Fruit fly (Drosophila melanogaster) whole organism, embryonic: ENCODE data around the gene CG10365.

Experiments used
- ATbp ChIP-seq: fragments of 200-800 bp; sonication (Bioruptor generic); optimal IDR thresholded peaks from 2 replicates; lab custom pipeline; 2017; ENCODE audit warnings: missing biosample characterization, mild to moderate bottlenecking, missing genetic modification characterization, missing genetic modification reagents
- Awh ChIP-seq: fragments of 200-800 bp; sonication (Bioruptor generic); IDR thresholded peaks from 2 replicates; pipeline ENCODE4, ENCODE4 v1.3.6; 2022; ENCODE audit warnings: missing biosample characterization, missing genetic modification characterization
- CG10431 ChIP-seq: fragments of 200-800 bp; sonication (Bioruptor generic); optimal IDR thresholded peaks from 3 replicates; lab custom pipeline; 2018; ENCODE audit warnings: missing biosample characterization, mild to moderate bottlenecking, missing genetic modification characterization
- CG10543 ChIP-seq: fragments of 200-800 bp; sonication (Bioruptor generic); optimal IDR thresholded peaks from 3 replicates; lab custom pipeline; 2017; ENCODE audit warnings: missing biosample characterization, mild to moderate bottlenecking, missing genetic modification characterization, moderate library complexity
- CG11695 ChIP-seq: fragments of 200-800 bp; sonication (Bioruptor generic); IDR thresholded peaks from 3 replicates; pipeline ENCODE4 v1.3.6; 2022; ENCODE audit warnings: missing biosample characterization, missing genetic modification characterization
- CG12104 ChIP-seq: fragments of 200-800 bp; sonication (Bioruptor generic); optimal IDR thresholded peaks from 3 replicates; lab custom pipeline; 2016; ENCODE audit warnings: missing biosample characterization, missing genetic modification characterization
- CG13624 ChIP-seq: fragments of 200-800 bp; sonication (Bioruptor generic); optimal IDR thresholded peaks from 2 replicates; lab custom pipeline; 2016; ENCODE audit warnings: missing biosample characterization, missing genetic modification characterization
- CG14014 ChIP-seq: fragments of 200-800 bp; sonication (Bioruptor generic); IDR thresholded peaks from 2 replicates; pipeline ENCODE4 v1.3.6; 2022; ENCODE audit warnings: missing biosample characterization, missing genetic modification characterization
- CG14860 ChIP-seq: fragments of 200-800 bp; sonication (Bioruptor generic); IDR thresholded peaks from 3 replicates; pipeline ENCODE4 v1.3.6; 2022; ENCODE audit warnings: missing biosample characterization, missing genetic modification characterization; ENCODE audit not compliant: partially characterized antibody
- CG17912 ChIP-seq: fragments of 200-800 bp; sonication (Bioruptor generic); optimal IDR thresholded peaks from 2 replicates; lab custom pipeline; 2018; ENCODE audit warnings: missing biosample characterization, mild to moderate bottlenecking, missing genetic modification characterization
- CG2678 ChIP-seq: fragments of 200-800 bp; sonication (Bioruptor generic); optimal IDR thresholded peaks from 3 replicates; lab custom pipeline; 2019; ENCODE audit warnings: missing biosample characterization, mild to moderate bottlenecking, missing genetic modification characterization, moderate library complexity
- CG31388 ChIP-seq: fragments of 200-800 bp; sonication (Bioruptor generic); optimal IDR thresholded peaks from 2 replicates; lab custom pipeline; 2016; ENCODE audit warnings: missing biosample characterization, missing genetic modification characterization
- CG34422 ChIP-seq: fragments of 200-800 bp; sonication (Bioruptor generic); IDR thresholded peaks from 3 replicates; pipeline ENCODE4 v1.3.6; 2022; ENCODE audit warnings: missing biosample characterization, missing genetic modification characterization
- CG3847 ChIP-seq: fragments of 200-800 bp; sonication (Bioruptor generic); IDR thresholded peaks from 2 replicates; pipeline ENCODE4 v1.3.6; 2022; ENCODE audit warnings: missing biosample characterization, missing genetic modification characterization
- CG7372 ChIP-seq: fragments of 200-800 bp; sonication (Bioruptor generic); IDR thresholded peaks from 2 replicates; pipeline ENCODE4 v1.3.6; 2022; ENCODE audit warnings: missing biosample characterization, missing genetic modification characterization
- CG8924 ChIP-seq: fragments of 200-800 bp; optimal IDR thresholded peaks from 3 replicates; lab custom pipeline; 2019; ENCODE audit warnings: missing biosample characterization, mild to moderate bottlenecking, missing genetic modification characterization, moderate library complexity
- CG9727 ChIP-seq: fragments of 200-800 bp; sonication (Bioruptor generic); optimal IDR thresholded peaks from 3 replicates; lab custom pipeline; 2017; ENCODE audit warnings: missing biosample characterization, mild to moderate bottlenecking, missing genetic modification characterization
- Dek ChIP-seq: fragments of 200-800 bp; sonication (Bioruptor generic); optimal IDR thresholded peaks from 3 replicates; lab custom pipeline; 2019; ENCODE audit warnings: missing biosample characterization, mild to moderate bottlenecking, missing genetic modification characterization, moderate library complexity
- Dref ChIP-seq: fragments of 200-800 bp; sonication (Bioruptor generic); IDR thresholded peaks from 2 replicates; pipeline ENCODE4 v1.3.6; 2022; ENCODE audit warnings: missing biosample characterization, missing genetic modification characterization
- Fer3 ChIP-seq: fragments of 200-800 bp; sonication (Bioruptor generic); optimal IDR thresholded peaks from 2 replicates; lab custom pipeline; 2018; ENCODE audit warnings: missing biosample characterization, mild to moderate bottlenecking, missing genetic modification characterization, moderate library complexity
- H15 ChIP-seq: fragments of 200-800 bp; sonication (Bioruptor generic); IDR thresholded peaks from 3 replicates; pipeline ENCODE4 v1.3.6; 2022; ENCODE audit warnings: missing biosample characterization, missing genetic modification characterization
- HLHmδ ChIP-seq: fragments of 200-800 bp; sonication (Bioruptor generic); optimal IDR thresholded peaks from 2 replicates; lab custom pipeline; 2018; ENCODE audit warnings: missing biosample characterization, mild to moderate bottlenecking, missing genetic modification characterization, moderate library complexity
- MTF-1 ChIP-seq: fragments of 200-800 bp; sonication (Bioruptor generic); optimal IDR thresholded peaks from 2 replicates; lab custom pipeline; 2018; ENCODE audit warnings: missing biosample characterization, mild to moderate bottlenecking, missing genetic modification characterization, borderline replicate concordance
- Nf-YB ChIP-seq: fragments of 200-800 bp; sonication (Bioruptor generic); optimal IDR thresholded peaks from 3 replicates; lab custom pipeline; 2019; ENCODE audit warnings: missing biosample characterization, mild to moderate bottlenecking, missing genetic modification characterization, moderate library complexity
- Opbp ChIP-seq: fragments of 200-800 bp; sonication (Bioruptor generic); IDR thresholded peaks from 3 replicates; pipeline ENCODE4 v1.3.6; 2022; ENCODE audit warnings: missing biosample characterization, missing genetic modification characterization; ENCODE audit not compliant: partially characterized antibody
- Sin3A ChIP-seq: fragments of >200 bp; optimal IDR thresholded peaks from 2 replicates; lab custom pipeline; 2018
- bigmax ChIP-seq: fragments of 200-800 bp; sonication (Bioruptor generic); optimal IDR thresholded peaks from 2 replicates; lab custom pipeline; 2018; ENCODE audit warnings: missing biosample characterization, mild to moderate bottlenecking, missing genetic modification characterization
- chm ChIP-seq: fragments of 200-800 bp; sonication (Bioruptor generic); IDR thresholded peaks from 2 replicates; pipeline ENCODE4 v1.3.6; 2022; ENCODE audit warnings: missing biosample characterization, missing genetic modification characterization
- crol ChIP-seq: fragments of 200-800 bp; sonication (Bioruptor generic); IDR thresholded peaks from 2 replicates; pipeline ENCODE4 v1.3.6; 2022; ENCODE audit warnings: missing biosample characterization, missing genetic modification characterization
- dan ChIP-seq: fragments of 200-800 bp; sonication (Bioruptor generic); IDR thresholded peaks from 2 replicates; pipeline ENCODE4 v1.3.6; 2022; ENCODE audit warnings: missing biosample characterization, missing genetic modification characterization
- dpn ChIP-seq, 2 experiments: fragments of 200-800 bp; sonication (Bioruptor generic); optimal IDR thresholded peaks; 3 replicates each; lab custom pipeline; 2016; ENCODE audit warnings: missing biosample characterization in 2 of 2, missing genetic modification characterization in 2 of 2
- hkb ChIP-seq, 2 experiments: fragments of 200-800 bp in 1 of 2; fragments of >200 bp in 1 of 2; sonication (Bioruptor generic) in 1 of 2; IDR thresholded peaks in 1 of 2; optimal IDR thresholded peaks in 1 of 2; 2 replicates each; pipeline versions ENCODE4 v1.3.6 to Lab custom; 2017 to 2022; ENCODE audit warnings: missing biosample characterization in 1 of 2, missing genetic modification characterization in 1 of 2
- jigr1 ChIP-seq: fragments of 200-800 bp; sonication (Bioruptor generic); IDR thresholded peaks from 3 replicates; pipeline ENCODE4 v1.3.6; 2022; ENCODE audit warnings: missing biosample characterization, missing genetic modification characterization
- jumu ChIP-seq: fragments of 200-800 bp; sonication (Bioruptor generic); optimal IDR thresholded peaks from 3 replicates; lab custom pipeline; 2016; ENCODE audit warnings: missing biosample characterization, missing genetic modification characterization
- lola ChIP-seq, 3 experiments: fragments of >200 bp in 2 of 3; fragments of 200-800 bp in 1 of 3; sonication (Bioruptor generic) in 1 of 3; optimal IDR thresholded peaks; 2 replicates each; lab custom pipeline; 2017 to 2019; ENCODE audit warnings: missing biosample characterization in 3 of 3, missing genetic modification characterization in 3 of 3, mild to moderate bottlenecking in 1 of 3, moderate library complexity in 1 of 3
- luna ChIP-seq: fragments of 200-800 bp; sonication (Bioruptor generic); optimal IDR thresholded peaks from 2 replicates; lab custom pipeline; 2016; ENCODE audit warnings: missing biosample characterization, missing genetic modification characterization
- mirr ChIP-seq: fragments of 200-800 bp; sonication (Bioruptor generic); optimal IDR thresholded peaks from 3 replicates; lab custom pipeline; 2018; ENCODE audit warnings: missing biosample characterization, mild to moderate bottlenecking, missing genetic modification characterization
- nau ChIP-seq: fragments of 200-800 bp; sonication (Bioruptor generic); optimal IDR thresholded peaks from 3 replicates; lab custom pipeline; 2017; ENCODE audit warnings: missing biosample characterization, mild to moderate bottlenecking, missing genetic modification characterization, missing genetic modification reagents
- nmo ChIP-seq: fragments of 200-800 bp; sonication (Bioruptor generic); optimal IDR thresholded peaks from 2 replicates; lab custom pipeline; 2018; ENCODE audit warnings: missing biosample characterization, mild to moderate bottlenecking, missing genetic modification characterization, moderate library complexity
- nom ChIP-seq: fragments of 200-800 bp; sonication (Bioruptor generic); optimal IDR thresholded peaks from 2 replicates; lab custom pipeline; 2017; ENCODE audit warnings: missing biosample characterization, missing genetic modification characterization, mild to moderate bottlenecking, moderate library complexity, missing genetic modification reagents
- pita ChIP-seq: fragments of 200-800 bp; sonication (Bioruptor generic); optimal IDR thresholded peaks from 2 replicates; lab custom pipeline; 2017; ENCODE audit warnings: missing biosample characterization, mild to moderate bottlenecking, missing genetic modification characterization
- pros ChIP-seq: fragments of 200-800 bp; sonication (Bioruptor generic); optimal IDR thresholded peaks from 3 replicates; lab custom pipeline; 2019; ENCODE audit warnings: missing biosample characterization, mild to moderate bottlenecking, missing genetic modification characterization, moderate library complexity
- repo ChIP-seq: fragments of 200-800 bp; sonication (Bioruptor generic); optimal IDR thresholded peaks from 2 replicates; lab custom pipeline; 2016; ENCODE audit warnings: missing biosample characterization, missing genetic modification characterization
- slp2 ChIP-seq: fragments of 200-800 bp; sonication (Bioruptor generic); optimal IDR thresholded peaks from 2 replicates; lab custom pipeline; 2016; ENCODE audit warnings: missing biosample characterization, missing genetic modification characterization
- so ChIP-seq: fragments of 200-800 bp; sonication (Bioruptor generic); IDR thresholded peaks from 3 replicates; pipeline ENCODE4 v1.3.6; 2022; ENCODE audit warnings: missing biosample characterization, missing genetic modification characterization
- tna ChIP-seq: fragments of 200-800 bp; sonication (Bioruptor generic); IDR thresholded peaks from 2 replicates; pipeline ENCODE4 v1.3.6; 2022; ENCODE audit warnings: missing biosample characterization, missing genetic modification characterization; ENCODE audit not compliant: partially characterized antibody
- tx ChIP-seq: fragments of 200-800 bp; sonication (Bioruptor generic); optimal IDR thresholded peaks from 2 replicates; lab custom pipeline; 2016; ENCODE audit warnings: missing biosample characterization, missing genetic modification characterization
- vfl ChIP-seq: fragments of 200-800 bp; sonication (Bioruptor generic); optimal IDR thresholded peaks from 2 replicates; lab custom pipeline; 2016; ENCODE audit warnings: missing biosample characterization, missing genetic modification characterization

The CG10365 gene

DNA sequence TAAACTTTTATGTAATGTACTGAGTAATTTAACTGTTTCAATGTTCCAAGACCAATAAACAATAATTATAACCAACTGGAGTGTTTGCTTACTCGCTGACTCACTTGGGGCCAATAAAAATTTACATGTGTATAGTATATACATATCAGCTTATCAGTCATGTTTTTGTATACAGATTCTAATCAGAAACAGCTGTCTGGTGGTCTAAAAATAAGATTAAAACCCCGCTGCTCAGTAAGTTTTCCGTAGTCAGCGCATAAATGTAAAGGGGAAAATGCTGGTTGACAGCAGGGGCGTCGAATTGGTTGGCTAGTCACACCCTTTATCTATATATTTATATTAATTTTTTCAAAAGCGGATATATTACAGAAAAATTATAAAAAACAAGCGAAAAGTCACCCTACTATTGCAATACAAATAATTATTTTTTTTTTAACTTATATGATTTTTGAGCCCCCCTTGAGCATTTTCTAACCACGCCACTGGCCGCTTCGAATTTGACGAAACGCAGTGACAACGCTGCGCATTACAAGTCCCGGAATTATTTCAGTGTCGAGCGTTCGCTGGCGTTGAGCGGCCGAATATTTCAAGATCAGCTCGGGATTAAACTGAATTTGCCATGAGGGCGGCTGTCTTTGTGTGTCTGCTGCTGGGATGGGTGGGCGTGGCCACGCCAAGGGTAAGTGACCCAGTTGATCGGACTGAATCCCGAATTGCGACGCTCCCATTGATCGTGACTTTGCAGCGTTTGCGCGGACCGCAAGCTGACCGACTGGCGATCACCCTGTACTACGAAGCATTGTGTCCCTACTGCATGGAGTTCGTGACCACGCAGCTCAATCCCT lies 44.6 kb upstream of the CG10365 start, which contains the start of gene GILT2 (continued):
- TF ChIP-seq nom (peak; percentile 39), ATbp (GFP tag; lab: Kevin White, UChicago) (peak; percentile 88), CG10543 (GFP tag; lab: Kevin White, UChicago) (peak; percentile 89), Awh (GFP tag; lab: Robert Waterston, UW) (peak; percentile 91), CG11695 (GFP tag; lab: Robert Waterston, UW) (peak; percentile 90), CG10431 (peak; percentile 84), so (GFP tag; lab: Robert Waterston, UW) (peak; percentile 92), tna (GFP tag; lab: Robert Waterston, UW) (no peak), bigmax (GFP tag; lab: Kevin White, UChicago) (no peak), CG3847 (GFP tag; lab: Robert Waterston, UW) (peak; percentile 92), nau (GFP tag; lab: Kevin White, UChicago) (no peak), Dek (tag; lab: Kevin White, UChicago) (peak; percentile 88), Nf-YB (GFP tag; lab: Kevin White, UChicago) (peak; percentile 77), repo (GFP tag; lab: Kevin White, UChicago) (no peak), mirr (peak; percentile 3), Fer3 (peak; percentile 93), MTF-1 (peak; percentile 76), CG9727 (GFP tag; lab: Kevin White, UChicago) (peak; percentile 94), CG12104 (GFP tag; lab: Kevin White, UChicago) (peak; percentile 93), lola (GFP tag; optimal IDR thresholded peaks at IDR 0.05; lab: Kevin White, UChicago) (peak in 1 of 3 experiments; percentile 88), dpn (GFP tag; optimal IDR thresholded peaks at IDR 0.05; lab: Kevin White, UChicago) (peak; percentile 64 to 88), luna (GFP tag; lab: Kevin White, UChicago) (no peak), jumu (GFP tag; lab: Kevin White, UChicago) (no peak), CG13624 (GFP tag; lab: Kevin White, UChicago) (peak; percentile 64), CG2678 (peak; percentile 96), CG17912 (GFP tag; lab: Kevin White, UChicago) (peak; percentile 53), Sin3A (lab: Kevin White, UChicago) (no peak), CG14014 (GFP tag; lab: Robert Waterston, UW) (peak; percentile 94), CG31388 (GFP tag; lab: Kevin White, UChicago) (peak; percentile 76), crol (GFP tag; lab: Robert Waterston, UW) (peak; percentile 42), CG14860 (GFP tag; lab: Robert Waterston, UW) (no peak), hkb (optimal IDR thresholded peaks at IDR 0.05; lab: Kevin White, UChicago) (no peak), hkb (GFP tag; IDR thresholded peaks at IDR 0.05; lab: Robert Waterston, UW) (peak; percentile 95), pita (no peak), nmo (peak; percentile 95), CG7372 (GFP tag; lab: Robert Waterston, UW) (peak; percentile 80), tx (GFP tag; lab: Kevin White, UChicago) (no peak), HLHmδ (GFP tag; lab: Kevin White, UChicago) (no peak), CG34422 (peak; percentile 91), slp2 (no peak), pros (GFP tag; lab: Kevin White, UChicago) (peak; percentile 21), Opbp (GFP tag; lab: Robert Waterston, UW) (no peak), Dref (GFP tag; lab: Robert Waterston, UW) (no peak), chm (GFP tag; lab: Robert Waterston, UW) (peak; percentile 83), vfl (peak; percentile 48), CG8924 (tag; lab: Kevin White, UChicago) (peak; percentile 92), jigr1 (peak; percentile 57; the same call in 2 of the 3 replicates), dan (GFP tag; lab: Robert Waterston, UW) (no peak), H15 (GFP tag; lab: Robert Waterston, UW) (peak; percentile 86)
